Worm (Caenorhabditis elegans): Measurements from ENCODE around the gene T19C9.8.

Gene T19C9.8

ce11 chrV:17242552-17242951, 3.7 kb downstream of the T19C9.8 start, which contains the start of gene Y68A4B.3:
Gene Y68A4B.3, minus strand, starts transcription at chrV:17242652.
- TF ChIP-seq dve-1 (tag; optimal IDR thresholded peaks at IDR 0.05; ENCODE audit: insufficient read depth) (no peak), unc-39 (tag; optimal IDR thresholded peaks at IDR 0.05) (no peak), dmd-6 (GFP tag; IDR thresholded peaks at IDR 0.05) (no peak), mdt-29 (GFP tag; IDR thresholded peaks at IDR 0.05) (no peak), jun-1 (tag; optimal IDR thresholded peaks at IDR 0.05) (no peak), spr-3 (GFP tag; optimal IDR thresholded peaks at IDR 0.05) (no peak), aly-2 (tag; optimal IDR thresholded peaks at IDR 0.05) (no peak), madf-5 (GFP tag; IDR thresholded peaks at IDR 0.05) (no peak), ceh-20 (GFP tag; IDR thresholded peaks at IDR 0.05) (no peak), ctbp-1 (GFP tag; IDR thresholded peaks at IDR 0.05) (no peak), fos-1 (tag; optimal IDR thresholded peaks at IDR 0.05) (no peak), ZK337.2 (GFP tag; IDR thresholded peaks at IDR 0.05) (no peak), mdl-1 (tag; optimal IDR thresholded peaks at IDR 0.05) (no peak), nhr-111 (GFP tag; optimal IDR thresholded peaks at IDR 0.05) (no peak), egl-43 (GFP tag; IDR thresholded peaks at IDR 0.05) (no peak), arid-1 (GFP tag; conservative IDR thresholded peaks at IDR 0.05) (no peak), hif-1 (tag; optimal IDR thresholded peaks at IDR 0.05) (no peak)

DNA sequence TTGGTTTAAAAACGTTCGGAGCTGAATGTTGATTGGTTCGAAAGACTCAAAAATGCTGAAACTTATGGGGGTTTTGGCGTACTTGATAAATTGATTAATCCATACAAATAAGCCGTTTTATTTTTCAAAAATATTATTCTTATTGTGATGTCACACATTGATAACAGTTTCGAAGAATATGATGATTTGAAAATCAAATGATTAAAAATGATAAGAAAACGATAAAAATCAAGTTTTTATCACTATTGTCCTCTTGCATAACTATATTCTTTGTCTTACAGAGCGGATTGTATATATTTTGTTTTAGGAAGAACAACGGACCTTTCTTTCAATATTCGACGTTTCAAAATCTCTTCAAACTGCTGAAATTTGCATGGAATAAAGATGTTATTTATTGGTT, 4.1 kb downstream of the T19C9.8 start:
- TF ChIP-seq arid-1 (GFP tag; conservative IDR thresholded peaks at IDR 0.05), result no peak
- no peak for TF ChIP-seq spr-3 (GFP tag; optimal IDR thresholded peaks at IDR 0.05)
- TF ChIP-seq pqm-1 (tag; optimal IDR thresholded peaks at IDR 0.05), result peak; percentile 20
- no peak for TF ChIP-seq unc-39 (tag; optimal IDR thresholded peaks at IDR 0.05)
- TF ChIP-seq F37D6.2 (tag; optimal IDR thresholded peaks at IDR 0.05), result no peak
- TF ChIP-seq dmd-8 (GFP tag; IDR thresholded peaks at IDR 0.05), result no peak
- TF ChIP-seq lim-7 (GFP tag; IDR thresholded peaks at IDR 0.05), result no peak
- TF ChIP-seq nhr-42 (GFP tag; IDR thresholded peaks at IDR 0.05), result no peak
- no peak for TF ChIP-seq F26F4.8 (GFP tag; conservative IDR thresholded peaks at IDR 0.05)
- TF ChIP-seq lir-3 (tag; optimal IDR thresholded peaks at IDR 0.05), result no peak
- 0 out of 2 replicates have a peak, but pooled peaks have one; percentile 7 for TF ChIP-seq dmd-6 (GFP tag; IDR thresholded peaks at IDR 0.05)
- TF ChIP-seq php-3 (GFP tag; IDR thresholded peaks at IDR 0.05), result 0 out of 2 replicates have a peak, but pooled peaks have one; percentile 26
- no peak for TF ChIP-seq ceh-32 (tag; optimal IDR thresholded peaks at IDR 0.05; ENCODE audit: poor library complexity)
- TF ChIP-seq nhr-6 (tag; optimal IDR thresholded peaks at IDR 0.05), result no peak

DNA sequence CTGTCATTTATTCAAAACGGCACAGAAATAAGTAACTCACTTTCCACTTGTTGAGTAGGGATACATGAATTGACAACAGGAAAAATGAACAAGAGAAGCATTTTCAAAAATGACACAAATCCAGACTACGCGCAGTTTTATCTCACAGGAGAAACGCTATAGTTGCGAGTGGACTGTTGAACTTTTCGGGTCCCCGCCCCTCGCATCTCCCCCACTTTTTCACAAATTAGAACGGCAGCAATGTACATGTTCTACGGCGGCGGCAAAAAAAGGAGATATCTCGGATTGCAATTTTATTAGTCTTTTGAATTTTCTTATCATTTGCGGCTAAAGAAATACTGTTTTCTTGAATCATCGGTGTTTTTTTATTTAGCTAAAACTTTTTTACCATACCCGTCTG, 6.5 kb downstream of the T19C9.8 start, which contains the start of gene clec-242:
TSS of gene clec-242 (minus strand) at position 101 of the 400 bp plus-strand sequence.
- TF ChIP-seq daf-16 (GFP tag; optimal IDR thresholded peaks at IDR 0.05), result no peak
- TF ChIP-seq daf-16 (tag; optimal IDR thresholded peaks at IDR 0.05), result no peak
- TF ChIP-seq ztf-7 (tag; optimal IDR thresholded peaks at IDR 0.05), result no peak
- no peak for TF ChIP-seq R02D3.7 (tag; optimal IDR thresholded peaks at IDR 0.05)
- TF ChIP-seq snpc-1.2 (GFP tag; IDR thresholded peaks at IDR 0.05), result no peak
- no peak for TF ChIP-seq nhr-42 (GFP tag; IDR thresholded peaks at IDR 0.05)
- no peak for TF ChIP-seq ces-1 (GFP tag; optimal IDR thresholded peaks at IDR 0.05)
- TF ChIP-seq php-3 (GFP tag; IDR thresholded peaks at IDR 0.05), result no peak
- TF ChIP-seq nhr-11 (tag; optimal IDR thresholded peaks at IDR 0.05), result no peak
- TF ChIP-seq hif-1 (tag; optimal IDR thresholded peaks at IDR 0.05), result no peak
- no peak for TF ChIP-seq lin-29 (GFP tag; IDR thresholded peaks at IDR 0.05)
- no peak for TF ChIP-seq ama-1 (optimal IDR thresholded peaks at IDR 0.05)
- TF ChIP-seq lin-13 (GFP tag; optimal IDR thresholded peaks at IDR 0.05), result no peak

ce11 chrV:17248915-17249314, 10.0 kb downstream of the T19C9.8 start, which contains the start of gene clec-243:
Gene clec-243, minus strand, starts transcription at chrV:17249015.
- TF ChIP-seq daf-16 (GFP tag; optimal IDR thresholded peaks at IDR 0.05) (no peak), daf-16 (tag; optimal IDR thresholded peaks at IDR 0.05) (no peak), zfp-2 (tag; optimal IDR thresholded peaks at IDR 0.05) (no peak), unc-62 (GFP tag; optimal IDR thresholded peaks at IDR 0.05 in 1 of 2) (no peak), unc-62 (tag; optimal IDR thresholded peaks at IDR 0.05) (no peak), F10B5.3 (tag; optimal IDR thresholded peaks at IDR 0.05) (no peak), lin-1 (GFP tag; IDR thresholded peaks at IDR 0.05) (no peak), T26A8.4 (GFP tag; IDR thresholded peaks at IDR 0.05) (no peak), ceh-32 (tag; optimal IDR thresholded peaks at IDR 0.05; ENCODE audit: poor library complexity) (no peak), zag-1 (tag; optimal IDR thresholded peaks at IDR 0.05) (no peak), T20F7.1 (GFP tag; optimal IDR thresholded peaks at IDR 0.05) (no peak), ceh-62 (tag; optimal IDR thresholded peaks at IDR 0.05) (no peak)

All from whole organism, L4 larva.